Fruit fly (Drosophila melanogaster): ENCODE results near the gene CG46311.

- TF ChIP-seq Ets98B (GFP tag; IDR thresholded peaks at IDR 0.05) (no peak), CG13204 (GFP tag; optimal IDR thresholded peaks at IDR 0.05) (no peak), CG17806 (tag; optimal IDR thresholded peaks at IDR 0.05) (no peak), fd96Ca (GFP tag; IDR thresholded peaks at IDR 0.05) (no peak), CG15710 (tag; optimal IDR thresholded peaks at IDR 0.05) (no peak), Snoo (tag; optimal IDR thresholded peaks at IDR 0.05) (no peak), CG9948 (tag; optimal IDR thresholded peaks at IDR 0.05) (no peak), EcR (GFP tag; optimal IDR thresholded peaks at IDR 0.05) (no peak), Pif1A (GFP tag; optimal IDR thresholded peaks at IDR 0.05) (no peak), CG12605 (GFP tag; IDR thresholded peaks at IDR 0.05) (no peak), CG8159 (tag; optimal IDR thresholded peaks at IDR 0.05) (no peak), gl (tag; optimal IDR thresholded peaks at IDR 0.05) (no peak)
Observed at dm6 chrX:13605381-13605780, 41.8 kb downstream of the CG46311 start, which contains the start of gene CG11178.
